Fruit fly (Drosophila melanogaster): ENCODE data around the gene wgn.

DNA sequence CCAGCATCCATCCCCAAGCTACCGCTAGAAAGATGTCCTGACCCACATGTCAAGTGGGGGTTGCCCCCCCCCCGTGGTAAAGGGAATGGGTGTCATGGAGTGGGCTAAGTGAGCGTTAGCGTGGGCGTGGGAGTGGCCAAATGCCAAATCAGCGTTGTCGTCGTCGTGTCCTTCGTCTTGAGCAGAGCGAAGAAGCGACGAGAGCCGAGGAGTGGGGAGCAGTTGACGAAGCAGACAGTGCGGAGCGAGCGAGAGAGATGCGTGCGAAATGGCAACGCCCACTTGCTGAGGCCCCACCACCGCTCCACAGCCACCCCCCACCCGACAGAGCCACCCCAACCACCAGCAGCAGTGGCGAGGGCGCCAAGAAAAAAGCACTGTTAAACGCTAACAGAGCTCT is 59.6 kb downstream of the wgn start:
- TF ChIP-seq CTCF (GFP tag; optimal IDR thresholded peaks at IDR 0.05): no peak
- TF ChIP-seq chn (GFP tag; optimal IDR thresholded peaks at IDR 0.05): no peak
- TF ChIP-seq CG11093 (GFP tag; IDR thresholded peaks at IDR 0.05): no peak
- TF ChIP-seq CG18599 (GFP tag; optimal IDR thresholded peaks at IDR 0.05): no peak
- TF ChIP-seq CG8290 (GFP tag; optimal IDR thresholded peaks at IDR 0.05): no peak
- no peak for TF ChIP-seq CG8290 (tag; optimal IDR thresholded peaks at IDR 0.05)
- TF ChIP-seq mld (GFP tag; IDR thresholded peaks at IDR 0.05; ENCODE audit: partially characterized antibody): no peak
- TF ChIP-seq grau (tag; optimal IDR thresholded peaks at IDR 0.05): no peak
- no peak for TF ChIP-seq Hr78 (GFP tag; optimal IDR thresholded peaks at IDR 0.05)
- TF ChIP-seq pan (optimal IDR thresholded peaks at IDR 0.05): no peak
- no peak for TF ChIP-seq pan (GFP tag; optimal IDR thresholded peaks at IDR 0.05 in 1 of 2, IDR thresholded peaks at IDR 0.05 in 1 of 2)
- TF ChIP-seq dati (GFP tag; IDR thresholded peaks at IDR 0.05): no peak
- TF ChIP-seq ab (GFP tag; optimal IDR thresholded peaks at IDR 0.05): no peak
- TF ChIP-seq mam (GFP tag; optimal IDR thresholded peaks at IDR 0.05): no peak
